Fruit fly (Drosophila melanogaster) whole organism, prepupa: ENCODE data around the gene CG13116.

Experiments used
- CG10631 ChIP-seq: fragments of 200-800 bp; sonication (Bioruptor generic); optimal IDR thresholded peaks from 2 replicates; lab custom pipeline; 2016; ENCODE audit warnings: missing biosample characterization, missing genetic modification characterization
- CG11294 ChIP-seq: fragments of 200-800 bp; sonication (Bioruptor generic); IDR thresholded peaks from 2 replicates; pipeline ENCODE4 v1.3.6; 2022; ENCODE audit warnings: missing biosample characterization, missing genetic modification characterization
- CG11762 ChIP-seq: fragments of 200-800 bp; sonication (Bioruptor generic); optimal IDR thresholded peaks from 3 replicates; lab custom pipeline; 2016; ENCODE audit warnings: missing biosample characterization, missing genetic modification characterization; ENCODE audit not compliant: insufficient read depth
- CG15336 ChIP-seq: fragments of 200-800 bp; sonication (Bioruptor generic); IDR thresholded peaks from 2 replicates; pipeline ENCODE4 v1.3.6; 2022; ENCODE audit warnings: missing biosample characterization, missing genetic modification characterization
- CG1621 ChIP-seq: fragments of 200-800 bp; sonication (Bioruptor generic); optimal IDR thresholded peaks from 3 replicates; lab custom pipeline; 2018; ENCODE audit warnings: missing biosample characterization, mild to moderate bottlenecking, missing genetic modification characterization
- CG3032 ChIP-seq: fragments of 200-800 bp; optimal IDR thresholded peaks from 2 replicates; lab custom pipeline; 2019; ENCODE audit warnings: missing biosample characterization, mild to moderate bottlenecking, missing genetic modification characterization, moderate library complexity
- CG31627 ChIP-seq: fragments of 200-800 bp; sonication (Bioruptor generic); optimal IDR thresholded peaks from 3 replicates; lab custom pipeline; 2016; ENCODE audit warnings: missing biosample characterization, missing genetic modification characterization
- CG32006 ChIP-seq: fragments of 200-800 bp; sonication (Bioruptor generic); optimal IDR thresholded peaks from 3 replicates; lab custom pipeline; 2017; ENCODE audit warnings: missing biosample characterization, mild to moderate bottlenecking, missing genetic modification characterization
- CG6163 ChIP-seq: fragments of 200-800 bp; sonication (Bioruptor generic); IDR thresholded peaks from 3 replicates; pipeline ENCODE4 v1.3.6; 2022; ENCODE audit warnings: missing biosample characterization, missing genetic modification characterization
- CG6276 ChIP-seq: fragments of 200-800 bp; sonication (Bioruptor generic); optimal IDR thresholded peaks from 2 replicates; lab custom pipeline; 2017; ENCODE audit warnings: missing biosample characterization, mild to moderate bottlenecking, missing genetic modification characterization
- CG6792 ChIP-seq: fragments of 200-800 bp; sonication (Bioruptor generic); optimal IDR thresholded peaks from 3 replicates; lab custom pipeline; 2016; ENCODE audit warnings: missing biosample characterization, missing genetic modification characterization
- CG6808 ChIP-seq: fragments of 200-800 bp; sonication (Bioruptor generic); optimal IDR thresholded peaks from 3 replicates; lab custom pipeline; 2017; ENCODE audit warnings: missing biosample characterization, missing genetic modification characterization, mild to moderate bottlenecking, moderate library complexity, missing genetic modification reagents
- CG6854 ChIP-seq: fragments of 200-800 bp; sonication (Bioruptor generic); optimal IDR thresholded peaks from 2 replicates; lab custom pipeline; 2017; ENCODE audit warnings: missing biosample characterization, mild to moderate bottlenecking, missing genetic modification characterization
- CG7368 ChIP-seq: fragments of 200-800 bp; sonication (Bioruptor generic); optimal IDR thresholded peaks from 3 replicates; lab custom pipeline; 2016; ENCODE audit warnings: missing biosample characterization, missing genetic modification characterization
- CG8119 ChIP-seq: fragments of 200-800 bp; sonication (Bioruptor generic); IDR thresholded peaks from 3 replicates; pipeline ENCODE4 v1.3.6; 2022; ENCODE audit warnings: missing biosample characterization, missing genetic modification characterization
- CG8319 ChIP-seq: fragments of 200-800 bp; sonication (Bioruptor generic); optimal IDR thresholded peaks from 3 replicates; lab custom pipeline; 2016; ENCODE audit warnings: missing biosample characterization, missing genetic modification characterization
- CG9139 ChIP-seq: fragments of 200-800 bp; sonication (Bioruptor generic); optimal IDR thresholded peaks from 3 replicates; lab custom pipeline; 2017; ENCODE audit warnings: missing biosample characterization, mild to moderate bottlenecking, missing genetic modification characterization
- Eip93F ChIP-seq: fragments of 200-800 bp; sonication (Bioruptor generic); optimal IDR thresholded peaks from 2 replicates; lab custom pipeline; 2016; ENCODE audit warnings: missing biosample characterization, mild to moderate bottlenecking, missing genetic modification characterization
- Ets21C ChIP-seq: fragments of 200-800 bp; sonication (Bioruptor generic); optimal IDR thresholded peaks from 3 replicates; lab custom pipeline; 2016; ENCODE audit warnings: missing biosample characterization, missing genetic modification characterization
- Ets96B ChIP-seq: fragments of 200-800 bp; optimal IDR thresholded peaks from 2 replicates; lab custom pipeline; 2019; ENCODE audit warnings: missing biosample characterization, mild to moderate bottlenecking, missing genetic modification characterization, moderate library complexity
- Gug ChIP-seq: fragments of 200-800 bp; sonication (Bioruptor generic); IDR thresholded peaks from 2 replicates; pipeline ENCODE4 v1.3.6; 2022; ENCODE audit warnings: missing biosample characterization, missing genetic modification characterization
- Hr39 ChIP-seq: fragments of 200-800 bp; sonication (Bioruptor generic); optimal IDR thresholded peaks from 2 replicates; lab custom pipeline; 2016; ENCODE audit warnings: missing biosample characterization, missing genetic modification characterization
- Sox102F ChIP-seq: fragments of 200-800 bp; sonication (Bioruptor generic); optimal IDR thresholded peaks from 2 replicates; lab custom pipeline; 2016; ENCODE audit warnings: missing biosample characterization, mild to moderate bottlenecking, missing genetic modification characterization
- Sox14 ChIP-seq: fragments of 200-800 bp; sonication (Bioruptor generic); optimal IDR thresholded peaks from 3 replicates; lab custom pipeline; 2016; ENCODE audit warnings: missing biosample characterization, missing genetic modification characterization
- Sox15 ChIP-seq: fragments of 200-800 bp; sonication (Bioruptor generic); optimal IDR thresholded peaks from 3 replicates; lab custom pipeline; 2016; ENCODE audit warnings: missing biosample characterization, missing genetic modification characterization
- achi ChIP-seq: fragments of 200-800 bp; sonication (Bioruptor generic); optimal IDR thresholded peaks from 3 replicates; lab custom pipeline; 2016; ENCODE audit warnings: missing biosample characterization, missing genetic modification characterization
- acj6 ChIP-seq: fragments of 200-800 bp; sonication (Bioruptor generic); optimal IDR thresholded peaks from 3 replicates; lab custom pipeline; 2016; ENCODE audit warnings: missing biosample characterization, missing genetic modification characterization
- cyc ChIP-seq: fragments of 200-800 bp; sonication (Bioruptor generic); optimal IDR thresholded peaks from 3 replicates; lab custom pipeline; 2016; ENCODE audit warnings: missing biosample characterization, missing genetic modification characterization
- dsx ChIP-seq: fragments of 200-800 bp; optimal IDR thresholded peaks from 3 replicates; lab custom pipeline; 2019; ENCODE audit warnings: missing biosample characterization, mild to moderate bottlenecking, missing genetic modification characterization, moderate library complexity; ENCODE audit not compliant: poor library complexity, severe bottlenecking
- eg ChIP-seq: fragments of 200-800 bp; sonication (Bioruptor generic); IDR thresholded peaks from 3 replicates; pipeline ENCODE4 v1.3.6; 2022; ENCODE audit warnings: missing biosample characterization, missing genetic modification characterization
- esn ChIP-seq: fragments of 200-800 bp; sonication (Bioruptor generic); optimal IDR thresholded peaks from 2 replicates; lab custom pipeline; 2016; ENCODE audit warnings: missing biosample characterization, mild to moderate bottlenecking, missing genetic modification characterization, moderate library complexity
- fkh ChIP-seq: fragments of 200-800 bp; sonication (Bioruptor generic); optimal IDR thresholded peaks from 3 replicates; lab custom pipeline; 2017; ENCODE audit warnings: missing biosample characterization, mild to moderate bottlenecking, missing genetic modification characterization, moderate library complexity
- lz ChIP-seq: fragments of 200-800 bp; sonication (Bioruptor generic); optimal IDR thresholded peaks from 3 replicates; lab custom pipeline; 2016; ENCODE audit warnings: missing biosample characterization, missing genetic modification characterization
- net ChIP-seq: fragments of 200-800 bp; sonication (Bioruptor generic); optimal IDR thresholded peaks from 3 replicates; lab custom pipeline; 2016; ENCODE audit warnings: missing biosample characterization, missing genetic modification characterization
- salr ChIP-seq, 2 experiments: fragments of 200-800 bp; sonication (Bioruptor generic); optimal IDR thresholded peaks; 3 replicates each; lab custom pipeline; 2016 to 2018; ENCODE audit warnings: missing biosample characterization in 2 of 2, missing genetic modification characterization in 2 of 2, mild to moderate bottlenecking in 1 of 2
- spab ChIP-seq: fragments of 200-800 bp; sonication (Bioruptor generic); optimal IDR thresholded peaks from 2 replicates; lab custom pipeline; 2017; ENCODE audit warnings: missing biosample characterization, mild to moderate bottlenecking, missing genetic modification characterization, missing genetic modification reagents
- ss ChIP-seq, 2 experiments: fragments of 200-800 bp; sonication (Bioruptor generic); optimal IDR thresholded peaks; 2 replicates in 1 of 2; 3 replicates in 1 of 2; lab custom pipeline; 2017 to 2018; ENCODE audit warnings: mild to moderate bottlenecking in 2 of 2, missing biosample characterization in 2 of 2, missing genetic modification characterization in 2 of 2, moderate library complexity in 1 of 2
- svp ChIP-seq: fragments of 200-800 bp; sonication (Bioruptor generic); peaks from one replicate; lab custom pipeline; 2016; ENCODE audit warnings: missing biosample characterization, missing genetic modification characterization
- topi ChIP-seq: fragments of 200-800 bp; sonication (Bioruptor generic); optimal IDR thresholded peaks from 3 replicates; lab custom pipeline; 2016; ENCODE audit warnings: missing biosample characterization, missing genetic modification characterization

CG13116 gene

dm6 chr2L:9757990-9758814, 28.5 kb downstream of the CG13116 start, which contains the start of gene zf30C (continued):
- TF ChIP-seq CG7368 (GFP tag; lab: Kevin White, UChicago) (peak; percentile 86), CG6808 (GFP tag; lab: Kevin White, UChicago) (peak; percentile 54), Ets21C (GFP tag; lab: Kevin White, UChicago) (peak; percentile 87), CG8119 (GFP tag; lab: Robert Waterston, UW) (peak; percentile 73), eg (GFP tag; lab: Robert Waterston, UW) (peak; percentile 92), Eip93F (GFP tag; lab: Kevin White, UChicago) (peak; percentile 23), dsx (GFP tag; lab: Kevin White, UChicago) (peak; percentile 52), CG6854 (GFP tag; lab: Kevin White, UChicago) (no peak), salr (GFP tag; optimal IDR thresholded peaks at IDR 0.05; lab: Kevin White, UChicago) (peak; percentile 45 to 83), fkh (GFP tag; lab: Kevin White, UChicago) (peak; percentile 40), CG3032 (tag; lab: Kevin White, UChicago) (peak; percentile 65), CG9139 (no peak)

dm6 chr2L:9758856-9759255, 29.1 kb downstream of the CG13116 start:
- TF ChIP-seq lz (GFP tag; lab: Kevin White, UChicago) (peak; percentile 11), acj6 (peak; percentile 25), CG6792 (GFP tag; lab: Kevin White, UChicago) (peak; percentile 36), CG6276 (GFP tag; lab: Kevin White, UChicago) (no peak), spab (GFP tag; lab: Kevin White, UChicago) (no peak), CG6808 (GFP tag; lab: Kevin White, UChicago) (no peak), CG32006 (GFP tag; lab: Kevin White, UChicago) (peak; percentile 49), CG31627 (GFP tag; lab: Kevin White, UChicago) (peak; percentile 54), Sox102F (GFP tag; lab: Kevin White, UChicago) (no peak), ss (GFP tag; optimal IDR thresholded peaks at IDR 0.05; lab: Kevin White, UChicago) (peak in 1 of 2 experiments; percentile 67), CG15336 (GFP tag; lab: Robert Waterston, UW) (peak; percentile 16; the same call in 1 of the 2 replicates), Sox14 (peak; percentile 81), eg (GFP tag; lab: Robert Waterston, UW) (peak; percentile 62; the same call in 2 of the 3 replicates), Sox15 (peak; percentile 26), CG1621 (tag; lab: Kevin White, UChicago) (peak; percentile 58), CG8119 (GFP tag; lab: Robert Waterston, UW) (no peak), net (GFP tag; lab: Kevin White, UChicago) (peak; percentile 48), CG6854 (GFP tag; lab: Kevin White, UChicago) (peak; percentile 59), topi (GFP tag; lab: Kevin White, UChicago) (peak; percentile 40), CG3032 (tag; lab: Kevin White, UChicago) (peak; percentile 48), achi (peak; percentile 34), Ets21C (GFP tag; lab: Kevin White, UChicago) (peak; percentile 34), Hr39 (peak; percentile 48), dsx (GFP tag; lab: Kevin White, UChicago) (peak; percentile 21), Ets96B (peak; percentile 2), CG8319 (GFP tag; lab: Kevin White, UChicago) (no peak), Gug (GFP tag; lab: Robert Waterston, UW) (peak; percentile 40), CG6163 (peak; percentile 78), salr (GFP tag; optimal IDR thresholded peaks at IDR 0.05; lab: Kevin White, UChicago) (no peak), esn (GFP tag; lab: Kevin White, UChicago) (peak; percentile 66), cyc (GFP tag; lab: Kevin White, UChicago) (peak; percentile 14), CG11294 (GFP tag; lab: Robert Waterston, UW) (0 out of 2 replicates have a peak, but pooled peaks have one; percentile 10), svp (GFP tag; lab: Kevin White, UChicago) (peak; percentile 72), CG11762 (no peak), CG10631 (GFP tag; lab: Kevin White, UChicago) (peak; percentile 62)
